Worm (Caenorhabditis elegans) whole organism, mixed stage, embryonic: ENCODE results near the gene irld-52.

Experiments used
- blmp-1 ChIP-seq: fragments of 150-350 bp; optimal IDR thresholded peaks from 2 replicates; lab custom pipeline; 2014; ENCODE audit warnings: missing biosample characterization, missing genetic modification characterization
- elt-1 ChIP-seq: sonication (generic microtip); optimal IDR thresholded peaks from 2 replicates; lab custom pipeline; 2017; ENCODE audit warnings: missing genetic modification characterization, mild to moderate bottlenecking, missing compliant biosample characterization, antibody characterized with exemption, moderate library complexity, borderline replicate concordance; ENCODE audit not compliant: insufficient read depth
- elt-3 ChIP-seq: fragments of 150-350 bp; optimal IDR thresholded peaks from 2 replicates; lab custom pipeline; 2014; ENCODE audit warnings: missing biosample characterization, missing genetic modification characterization
- lsy-2 ChIP-seq: fragments of 150-350 bp; optimal IDR thresholded peaks from 2 replicates; lab custom pipeline; 2014; ENCODE audit warnings: missing biosample characterization, missing genetic modification characterization
- mep-1 ChIP-seq: fragments of 150-350 bp; optimal IDR thresholded peaks from 2 replicates; lab custom pipeline; 2017; ENCODE audit warnings: missing biosample characterization, missing genetic modification reagents, missing genetic modification characterization, inconsistent platforms
- nhr-12 ChIP-seq: fragments of 150-350 bp; optimal IDR thresholded peaks from 2 replicates; lab custom pipeline; 2014; ENCODE audit warnings: missing biosample characterization, missing genetic modification characterization
- nhr-237 ChIP-seq: fragments of 150-350 bp; optimal IDR thresholded peaks from 2 replicates; lab custom pipeline; 2014; ENCODE audit warnings: missing biosample characterization, missing genetic modification characterization
- nhr-28 ChIP-seq: fragments of 150-350 bp; optimal IDR thresholded peaks from 2 replicates; lab custom pipeline; 2014; ENCODE audit warnings: missing biosample characterization, missing genetic modification characterization
- nhr-76 ChIP-seq: sonication (generic microtip); optimal IDR thresholded peaks from 2 replicates; lab custom pipeline; 2017; ENCODE audit warnings: missing biosample characterization, missing genetic modification characterization
- pha-4 ChIP-seq: fragments of 150-350 bp; optimal IDR thresholded peaks from 2 replicates; lab custom pipeline; 2018; ENCODE audit warnings: missing biosample characterization, missing genetic modification reagents, missing genetic modification characterization
- snpc-4 ChIP-seq: fragments of 150-350 bp; optimal IDR thresholded peaks from 2 replicates; lab custom pipeline; 2014; ENCODE audit warnings: missing biosample characterization, missing genetic modification characterization
- unc-62 ChIP-seq: fragments of 150-350 bp; optimal IDR thresholded peaks from 2 replicates; lab custom pipeline; 2014; ENCODE audit warnings: missing biosample characterization, missing genetic modification reagents, missing genetic modification characterization
- zip-8 ChIP-seq: fragments of 150-350 bp; optimal IDR thresholded peaks from 2 replicates; lab custom pipeline; 2014; ENCODE audit warnings: missing biosample characterization, missing genetic modification characterization
- ztf-11 ChIP-seq: fragments of 150-350 bp; optimal IDR thresholded peaks from 2 replicates; lab custom pipeline; 2014; ENCODE audit warnings: missing biosample characterization, missing genetic modification characterization

- no peak for TF ChIP-seq lsy-2 (tag; lab: Kevin White, UChicago)
- no peak for TF ChIP-seq zip-8 (tag; lab: Kevin White, UChicago)
- no peak for TF ChIP-seq snpc-4
- no peak for TF ChIP-seq nhr-28
- no peak for TF ChIP-seq ztf-11 (tag; lab: Kevin White, UChicago)
- TF ChIP-seq mep-1 (tag; lab: Kevin White, UChicago), result no peak
- TF ChIP-seq nhr-237 (tag; lab: Kevin White, UChicago), result no peak
- TF ChIP-seq elt-3 (tag; lab: Kevin White, UChicago), result no peak
- TF ChIP-seq nhr-76 (tag; lab: Kevin White, UChicago), result no peak
- no peak for TF ChIP-seq nhr-12 (tag; lab: Kevin White, UChicago)
- TF ChIP-seq unc-62 (GFP tag; lab: Kevin White, UChicago), result no peak
- no peak for TF ChIP-seq elt-1
- no peak for TF ChIP-seq pha-4 (tag; lab: Kevin White, UChicago)
- TF ChIP-seq blmp-1 (tag; lab: Kevin White, UChicago), result no peak
Measured at ce11 chrV:15793270-15793669, 13.8 kb downstream of the irld-52 start, which contains the start of gene T26E4.7.
